Worm (Caenorhabditis elegans): ENCODE data around the gene Y102E9.6.
A peak's percentile ranks its signal among the peaks of the same experiment; 100 is the strongest.

Gene Y102E9.6

DNA sequence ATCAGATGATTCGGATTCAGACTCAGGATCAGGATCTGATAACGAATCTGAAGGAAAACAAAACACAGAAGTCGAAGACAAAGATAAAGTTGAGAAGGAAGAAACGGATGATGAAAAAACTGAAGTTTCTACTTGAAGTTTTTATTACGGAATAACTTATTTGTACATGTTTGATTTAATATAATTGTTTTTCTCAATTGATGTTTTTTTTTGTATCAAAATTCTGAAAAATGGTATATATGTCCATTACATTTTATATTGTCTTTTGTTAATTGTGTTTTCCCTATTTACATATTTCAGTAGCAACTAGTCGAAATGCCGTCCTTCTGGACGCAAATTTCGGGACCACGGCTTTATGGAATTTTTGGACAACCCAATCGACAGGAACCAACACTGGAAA lies 13.4 kb downstream of the Y102E9.6 start, which contains the start of gene F37A4.1:
F37A4.1 (plus strand) TSS at position 301 of the 400 bp plus-strand sequence.
- TF ChIP-seq drap-1 (GFP tag; optimal IDR thresholded peaks at IDR 0.05) (no peak), ceh-43 (GFP tag; optimal IDR thresholded peaks at IDR 0.05) (no peak), ces-1 (GFP tag; optimal IDR thresholded peaks at IDR 0.05) (no peak), lin-13 (tag; optimal IDR thresholded peaks at IDR 0.05) (no peak), sem-2 (GFP tag; optimal IDR thresholded peaks at IDR 0.05) (no peak), mls-2 (tag; optimal IDR thresholded peaks at IDR 0.05) (no peak), mab-5 (tag; optimal IDR thresholded peaks at IDR 0.05) (no peak), nhr-237 (tag; optimal IDR thresholded peaks at IDR 0.05) (no peak), elt-3 (tag; optimal IDR thresholded peaks at IDR 0.05) (no peak), ceh-39 (tag; optimal IDR thresholded peaks at IDR 0.05) (no peak), hlh-1 (tag; optimal IDR thresholded peaks at IDR 0.05) (no peak), elt-1 (tag; optimal IDR thresholded peaks at IDR 0.05; ENCODE audit: borderline replicate concordance, insufficient read depth) (no peak), lin-32 (GFP tag; optimal IDR thresholded peaks at IDR 0.05) (no peak), flh-1 (GFP tag; optimal IDR thresholded peaks at IDR 0.05) (no peak), M03D4.4 (tag; optimal IDR thresholded peaks at IDR 0.05) (no peak), zip-8 (tag; optimal IDR thresholded peaks at IDR 0.05) (no peak), ztf-11 (tag; optimal IDR thresholded peaks at IDR 0.05) (no peak), lsy-2 (tag; optimal IDR thresholded peaks at IDR 0.05) (no peak), mep-1 (tag; optimal IDR thresholded peaks at IDR 0.05) (no peak), unc-120 (tag; optimal IDR thresholded peaks at IDR 0.05; ENCODE audit: poor library complexity, severe bottlenecking) (no peak)

DNA sequence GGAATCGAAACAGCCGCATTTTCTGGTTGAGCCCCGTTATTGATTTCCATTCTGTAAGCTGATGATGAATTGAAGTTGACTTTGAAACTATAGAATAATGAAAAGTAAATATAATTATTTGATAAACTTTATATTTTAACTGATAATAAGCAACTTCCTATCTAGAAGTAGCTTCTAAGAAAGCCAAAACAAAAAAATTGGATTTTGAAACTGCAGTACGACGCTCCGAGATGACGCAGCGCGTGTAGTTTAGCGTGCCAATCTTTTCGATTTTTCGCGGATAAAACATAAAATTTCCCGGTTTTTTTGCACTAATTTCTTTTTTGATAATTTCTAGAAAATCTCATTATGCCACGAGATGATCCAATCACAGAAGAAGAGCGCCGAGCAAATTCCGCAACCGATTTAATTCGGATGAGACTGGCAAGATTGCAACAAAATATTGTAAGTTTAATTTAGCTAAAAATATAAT lies 14.2 kb downstream of the Y102E9.6 start, which contains the start of the genes bath-41 and F37A4.2:
bath-41 (minus strand) TSS at position 51 of the 472 bp plus-strand sequence.
F37A4.2 (plus strand) TSS at position 247 of the 472 bp plus-strand sequence.
- TF ChIP-seq nhr-76 (tag; optimal IDR thresholded peaks at IDR 0.05), result no peak

DNA sequence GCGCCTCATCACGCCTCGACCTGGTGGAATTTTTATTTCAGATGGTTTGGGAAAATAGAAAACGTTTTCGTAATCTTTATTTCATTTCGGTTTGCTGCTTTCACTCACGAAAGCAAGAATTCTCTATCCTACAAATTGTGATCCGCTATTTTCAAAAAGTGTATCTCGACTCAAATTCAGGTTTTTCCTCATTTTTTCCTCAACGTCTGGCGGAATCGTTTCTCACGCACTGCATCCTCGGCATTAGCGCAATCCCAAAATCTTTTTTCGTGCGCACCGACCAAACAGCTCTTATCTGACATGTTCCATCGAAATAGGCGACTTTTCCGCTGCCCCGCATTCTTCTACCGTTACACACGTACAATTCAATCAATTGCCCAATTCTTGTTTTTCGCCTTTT lies 18.2 kb downstream of the Y102E9.6 start, which contains the start of gene F37A4.3:
F37A4.3 (plus strand) TSS at position 301 of the 400 bp plus-strand sequence.
- TF ChIP-seq ham-2 (GFP tag; optimal IDR thresholded peaks at IDR 0.05) (peak; percentile 4), sem-2 (GFP tag; optimal IDR thresholded peaks at IDR 0.05) (no peak)

DNA sequence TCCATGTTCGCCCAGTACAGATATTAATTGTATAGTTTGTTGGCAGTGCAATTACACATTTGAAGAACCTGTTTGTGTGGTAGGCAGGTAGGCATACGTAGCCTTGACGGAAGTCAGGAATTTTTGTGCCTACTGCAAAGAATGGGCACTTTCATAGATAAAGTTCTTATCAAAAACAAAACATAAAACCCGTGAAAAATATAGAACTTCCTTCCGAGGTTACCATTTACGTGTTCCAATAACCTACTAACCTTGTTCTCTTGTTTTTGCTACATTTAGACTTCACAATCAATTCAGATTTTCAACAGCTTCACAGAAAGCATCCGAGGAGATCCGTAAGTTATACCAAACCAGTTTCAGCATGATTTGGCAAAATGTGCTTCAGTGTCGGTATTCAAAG lies 23.2 kb downstream of the Y102E9.6 start, which contains the start of gene F37A4.4:
F37A4.4 (plus strand) TSS at position 301 of the 400 bp plus-strand sequence.
- TF ChIP-seq zip-8 (tag; optimal IDR thresholded peaks at IDR 0.05) (no peak), ceh-43 (GFP tag; optimal IDR thresholded peaks at IDR 0.05) (no peak), elt-1 (tag; optimal IDR thresholded peaks at IDR 0.05; ENCODE audit: borderline replicate concordance, insufficient read depth) (no peak)

DNA sequence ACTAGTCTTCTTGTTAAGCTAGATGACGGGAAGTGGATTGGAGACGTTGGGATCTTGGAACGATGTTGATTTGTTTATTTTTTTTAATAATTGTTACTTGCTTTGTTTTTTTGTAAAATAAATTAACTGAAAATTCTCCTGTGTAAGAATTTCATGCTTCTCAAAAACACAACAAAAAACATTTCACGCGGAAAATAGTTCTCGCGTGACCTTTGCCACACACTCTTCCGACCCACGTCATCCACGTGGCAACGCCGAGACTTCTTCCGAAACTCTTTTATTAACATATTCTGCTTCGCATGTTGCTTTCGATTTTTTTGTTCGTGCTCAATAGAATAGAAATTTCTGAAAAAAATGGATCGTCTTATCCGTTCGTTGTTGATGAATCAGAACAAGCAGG lies 24.9 kb downstream of the Y102E9.6 start, which contains the start of gene F37A4.5:
F37A4.5 (plus strand) TSS at position 301 of the 400 bp plus-strand sequence.
- no peak for TF ChIP-seq lsy-2 (tag; optimal IDR thresholded peaks at IDR 0.05)
- TF ChIP-seq tbx-8 (GFP tag; optimal IDR thresholded peaks at IDR 0.05), result no peak
- no peak for TF ChIP-seq blmp-1 (tag; optimal IDR thresholded peaks at IDR 0.05)
- TF ChIP-seq drap-1 (GFP tag; optimal IDR thresholded peaks at IDR 0.05), result no peak
- no peak for TF ChIP-seq ces-1 (GFP tag; optimal IDR thresholded peaks at IDR 0.05)
- TF ChIP-seq mab-5 (tag; optimal IDR thresholded peaks at IDR 0.05), result no peak
- no peak for TF ChIP-seq lin-32 (GFP tag; optimal IDR thresholded peaks at IDR 0.05)
- TF ChIP-seq hlh-1 (tag; optimal IDR thresholded peaks at IDR 0.05), result no peak
- TF ChIP-seq flh-1 (GFP tag; optimal IDR thresholded peaks at IDR 0.05), result no peak
- no peak for TF ChIP-seq sem-2 (GFP tag; optimal IDR thresholded peaks at IDR 0.05)
- no peak for TF ChIP-seq cnd-1 (tag; optimal IDR thresholded peaks at IDR 0.05)
- TF ChIP-seq unc-39 (tag; optimal IDR thresholded peaks at IDR 0.05), result no peak
- TF ChIP-seq nhr-237 (tag; optimal IDR thresholded peaks at IDR 0.05), result no peak
- no peak for TF ChIP-seq mls-2 (tag; optimal IDR thresholded peaks at IDR 0.05)

DNA sequence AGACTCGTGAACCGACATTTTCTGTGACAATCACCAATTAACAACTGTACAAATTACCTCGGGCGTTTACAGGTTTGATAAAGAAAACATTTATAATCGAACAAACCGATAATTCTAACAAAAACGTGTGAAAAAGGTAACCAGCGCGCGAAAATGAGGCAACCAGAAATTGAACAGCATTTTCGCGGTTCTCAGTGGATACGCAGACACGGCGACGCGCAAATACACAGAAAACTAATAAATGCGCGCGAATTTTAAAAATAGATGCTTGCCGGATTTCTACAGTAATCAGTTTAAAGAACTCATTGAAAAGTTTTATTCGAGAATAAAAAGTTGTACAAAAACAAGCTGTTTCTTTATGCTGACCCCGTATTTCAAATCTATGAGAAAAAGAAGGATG lies 26.5 kb downstream of the Y102E9.6 start, which contains the start of gene isw-1:
isw-1 (minus strand) TSS at position 118 of the 400 bp plus-strand sequence.
- peak; percentile 25 for TF ChIP-seq nhr-237 (tag; optimal IDR thresholded peaks at IDR 0.05)
- TF ChIP-seq lin-13 (tag; optimal IDR thresholded peaks at IDR 0.05), result peak; percentile 5
- no peak for TF ChIP-seq pha-4 (tag; optimal IDR thresholded peaks at IDR 0.05)

DNA sequence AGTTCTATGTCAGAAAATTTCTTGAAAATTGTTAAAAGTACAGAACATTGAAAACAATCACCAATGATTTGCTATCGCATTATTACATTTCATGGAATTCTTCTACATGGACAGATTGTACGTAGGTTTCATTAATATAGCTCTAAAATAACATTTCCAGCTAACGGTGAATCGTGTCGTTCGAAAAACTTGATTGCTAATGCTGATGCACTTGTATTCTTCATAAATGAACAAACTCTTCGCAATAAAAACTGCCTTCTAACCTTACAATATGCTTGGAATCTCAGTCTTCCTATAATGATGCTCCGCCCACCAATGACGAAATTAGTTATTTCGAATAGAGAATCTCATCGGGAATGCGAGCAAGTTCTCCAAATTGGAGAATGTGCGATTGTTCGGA lies 31.0 kb downstream of the Y102E9.6 start, which contains the start of gene F37A4.6:
F37A4.6 (plus strand) TSS at position 301 of the 400 bp plus-strand sequence.
- TF ChIP-seq nhr-28 (tag; optimal IDR thresholded peaks at IDR 0.05) (no peak), nhr-237 (tag; optimal IDR thresholded peaks at IDR 0.05) (no peak), elt-1 (tag; optimal IDR thresholded peaks at IDR 0.05; ENCODE audit: borderline replicate concordance, insufficient read depth) (no peak), unc-62 (GFP tag; optimal IDR thresholded peaks at IDR 0.05) (no peak), bed-3 (GFP tag; optimal IDR thresholded peaks at IDR 0.05) (no peak), ham-2 (GFP tag; optimal IDR thresholded peaks at IDR 0.05) (no peak), hlh-1 (tag; optimal IDR thresholded peaks at IDR 0.05) (no peak), ztf-11 (tag; optimal IDR thresholded peaks at IDR 0.05) (no peak), ceh-43 (GFP tag; optimal IDR thresholded peaks at IDR 0.05) (no peak), drap-1 (GFP tag; optimal IDR thresholded peaks at IDR 0.05) (no peak), unc-120 (tag; optimal IDR thresholded peaks at IDR 0.05; ENCODE audit: poor library complexity, severe bottlenecking) (no peak), lsy-2 (tag; optimal IDR thresholded peaks at IDR 0.05) (no peak), nhr-2 (tag; optimal IDR thresholded peaks at IDR 0.05) (no peak), zip-8 (tag; optimal IDR thresholded peaks at IDR 0.05) (no peak), mab-5 (tag; optimal IDR thresholded peaks at IDR 0.05) (no peak), sem-2 (GFP tag; optimal IDR thresholded peaks at IDR 0.05) (no peak), blmp-1 (tag; optimal IDR thresholded peaks at IDR 0.05) (no peak), mep-1 (tag; optimal IDR thresholded peaks at IDR 0.05) (no peak)

Data from whole organism, mixed stage, embryonic.